Worm (Caenorhabditis elegans) whole organism, late embryonic: ENCODE data around the gene lea-1.

ENCODE experiments used
- C08G9.2 ChIP-seq: sonication (generic microtip); optimal IDR thresholded peaks from 2 replicates; lab custom pipeline; 2016; ENCODE audit warnings: mild to moderate bottlenecking, missing genetic modification characterization, moderate library complexity, missing compliant biosample characterization
- K02D7.2 ChIP-seq: sonication (generic microtip); optimal IDR thresholded peaks from 2 replicates; lab custom pipeline; 2017; ENCODE audit warnings: mild to moderate bottlenecking, missing genetic modification characterization, missing compliant biosample characterization
- K09A11.1 ChIP-seq: sonication (generic microtip); optimal IDR thresholded peaks from 2 replicates; lab custom pipeline; 2017; ENCODE audit warnings: antibody characterized with exemption, mild to moderate bottlenecking, missing genetic modification characterization, missing compliant biosample characterization; ENCODE audit not compliant: insufficient read depth
- Y22D7AL.16 ChIP-seq: sonication (generic microtip); optimal IDR thresholded peaks from 2 replicates; lab custom pipeline; 2016; ENCODE audit warnings: missing genetic modification characterization, missing compliant biosample characterization
- ceh-18 ChIP-seq: sonication (generic microtip); optimal IDR thresholded peaks from 2 replicates; lab custom pipeline; 2016; ENCODE audit warnings: missing genetic modification characterization, missing compliant biosample characterization
- ceh-2 ChIP-seq: sonication (generic microtip); optimal IDR thresholded peaks from 2 replicates; lab custom pipeline; 2016; ENCODE audit warnings: missing genotype, missing genetic modification characterization, missing compliant biosample characterization
- ceh-30 ChIP-seq: fragments of 150-350 bp; optimal IDR thresholded peaks from 2 replicates; lab custom pipeline; 2014; ENCODE audit warnings: missing biosample characterization, missing genetic modification characterization
- ceh-34 ChIP-seq: sonication (generic microtip); optimal IDR thresholded peaks from 2 replicates; lab custom pipeline; 2016; ENCODE audit warnings: mild to moderate bottlenecking, missing genetic modification characterization, missing compliant biosample characterization
- ceh-45 ChIP-seq: fragments of 200-800 bp; sonication (Bioruptor generic); IDR thresholded peaks from 2 replicates; pipeline ENCODE4 v1.3.6; 2022; ENCODE audit warnings: missing genetic modification reagents, missing genetic modification characterization, missing compliant biosample characterization
- ceh-48 ChIP-seq: sonication (generic microtip); optimal IDR thresholded peaks from 2 replicates; lab custom pipeline; 2016; ENCODE audit warnings: missing genetic modification characterization, inconsistent platforms, missing compliant biosample characterization
- dve-1 ChIP-seq: sonication (generic microtip); optimal IDR thresholded peaks from 2 replicates; lab custom pipeline; 2017; ENCODE audit warnings: antibody characterized with exemption, mild to moderate bottlenecking, missing genetic modification characterization, missing compliant biosample characterization
- gmeb-2 ChIP-seq: sonication (generic microtip); optimal IDR thresholded peaks from 2 replicates; lab custom pipeline; 2016; ENCODE audit warnings: missing genetic modification characterization, inconsistent platforms, missing compliant biosample characterization
- hlh-13 ChIP-seq: fragments of 200-800 bp; sonication (Bioruptor generic); optimal IDR thresholded peaks from 2 replicates; lab custom pipeline; 2018; ENCODE audit warnings: mild to moderate bottlenecking, missing genetic modification characterization, missing compliant biosample characterization
- hlh-15 ChIP-seq: sonication (generic microtip); optimal IDR thresholded peaks from 2 replicates; lab custom pipeline; 2016; ENCODE audit warnings: missing genetic modification characterization, missing compliant biosample characterization
- hlh-30 ChIP-seq: sonication (generic microtip); optimal IDR thresholded peaks from 2 replicates; lab custom pipeline; 2017; ENCODE audit warnings: antibody characterized with exemption, missing genetic modification characterization, missing compliant biosample characterization; ENCODE audit not compliant: insufficient read depth
- hlh-6 ChIP-seq: sonication (generic microtip); optimal IDR thresholded peaks from 2 replicates; lab custom pipeline; 2016; ENCODE audit warnings: missing genotype, missing genetic modification characterization, missing compliant biosample characterization
- lim-6 ChIP-seq: sonication (generic microtip); optimal IDR thresholded peaks from 2 replicates; lab custom pipeline; 2016; ENCODE audit warnings: missing genetic modification characterization, missing compliant biosample characterization
- nfya-1 ChIP-seq: sonication (generic microtip); optimal IDR thresholded peaks from 2 replicates; lab custom pipeline; 2017; ENCODE audit warnings: missing genetic modification characterization, mild to moderate bottlenecking, missing compliant biosample characterization, antibody characterized with exemption, moderate library complexity
- nhr-11 ChIP-seq: fragments of 150-350 bp; optimal IDR thresholded peaks from 2 replicates; lab custom pipeline; 2014; ENCODE audit warnings: missing biosample characterization, missing genetic modification characterization
- npax-4 ChIP-seq: sonication (generic microtip); optimal IDR thresholded peaks from 2 replicates; lab custom pipeline; 2016; ENCODE audit warnings: missing genetic modification characterization, missing compliant biosample characterization
- pax-1 ChIP-seq: fragments of 150-350 bp; optimal IDR thresholded peaks from 2 replicates; lab custom pipeline; 2014; ENCODE audit warnings: missing biosample characterization, missing genetic modification characterization
- pros-1 ChIP-seq: fragments of 150-350 bp; optimal IDR thresholded peaks from 2 replicates; lab custom pipeline; 2014; ENCODE audit warnings: missing biosample characterization, missing genetic modification reagents, missing genetic modification characterization
- ref-2 ChIP-seq: sonication (generic microtip); optimal IDR thresholded peaks from 2 replicates; lab custom pipeline; 2016; ENCODE audit warnings: missing genetic modification characterization, missing compliant biosample characterization
- sdc-2 ChIP-seq: sonication (generic microtip); optimal IDR thresholded peaks from 2 replicates; lab custom pipeline; 2016; ENCODE audit warnings: missing genotype, missing genetic modification characterization, missing compliant biosample characterization
- tbx-2 ChIP-seq: sonication (generic microtip); optimal IDR thresholded peaks from 2 replicates; lab custom pipeline; 2016; ENCODE audit warnings: missing genetic modification characterization, missing compliant biosample characterization
- unc-3 ChIP-seq, 2 experiments: fragments of 200-800 bp in 1 of 2; sonication (Bioruptor generic) in 1 of 2; sonication (generic microtip) in 1 of 2; conservative IDR thresholded peaks in 1 of 2; optimal IDR thresholded peaks in 1 of 2; 2 replicates each; pipeline versions ENCODE4 v1.3.6 to Lab custom; 2016 to 2022; ENCODE audit warnings: missing compliant biosample characterization in 2 of 2, missing genetic modification characterization in 2 of 2, missing genetic modification reagents in 1 of 2
- unc-86 ChIP-seq: sonication (generic microtip); optimal IDR thresholded peaks from 2 replicates; lab custom pipeline; 2016; ENCODE audit warnings: missing genetic modification characterization, missing compliant biosample characterization
- zip-5 ChIP-seq: sonication (generic microtip); optimal IDR thresholded peaks from 2 replicates; lab custom pipeline; 2016; ENCODE audit warnings: missing genetic modification characterization, missing compliant biosample characterization
- ztf-16 ChIP-seq: sonication (generic microtip); optimal IDR thresholded peaks from 2 replicates; lab custom pipeline; 2017; ENCODE audit warnings: missing genetic modification characterization, missing compliant biosample characterization

Gene lea-1

DNA sequence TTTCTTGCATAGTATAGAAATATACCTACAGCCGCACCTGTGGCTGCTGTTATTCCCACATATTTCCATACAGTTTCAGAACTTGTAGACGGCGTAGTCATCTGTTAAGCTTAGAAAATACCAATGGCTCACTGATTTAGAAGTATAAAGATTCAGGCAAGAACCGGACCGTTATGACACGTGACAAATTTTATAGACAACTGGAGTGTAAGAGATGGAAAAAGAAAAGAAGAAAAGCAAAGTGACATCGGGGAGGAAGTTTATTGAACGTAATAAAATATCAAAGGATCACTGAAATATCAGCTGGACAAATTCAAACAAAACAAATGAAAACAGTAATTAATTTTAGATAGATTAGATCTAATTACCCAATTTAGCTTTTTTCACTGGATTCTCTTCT, 25.5 kb upstream of the lea-1 start, which contains the start of gene rmd-2:
Gene rmd-2, minus strand, starts transcription at position 101 of the 400 bp plus-strand sequence.
- no peak for TF ChIP-seq hlh-13
- TF ChIP-seq ceh-30 (tag; lab: Kevin White, UChicago) = no peak
- TF ChIP-seq hlh-6 (tag; lab: Kevin White, UChicago) = no peak
- no peak for TF ChIP-seq npax-4 (tag; lab: Kevin White, UChicago)
- TF ChIP-seq hlh-30 (tag; lab: Kevin White, UChicago) = peak; percentile 28

DNA sequence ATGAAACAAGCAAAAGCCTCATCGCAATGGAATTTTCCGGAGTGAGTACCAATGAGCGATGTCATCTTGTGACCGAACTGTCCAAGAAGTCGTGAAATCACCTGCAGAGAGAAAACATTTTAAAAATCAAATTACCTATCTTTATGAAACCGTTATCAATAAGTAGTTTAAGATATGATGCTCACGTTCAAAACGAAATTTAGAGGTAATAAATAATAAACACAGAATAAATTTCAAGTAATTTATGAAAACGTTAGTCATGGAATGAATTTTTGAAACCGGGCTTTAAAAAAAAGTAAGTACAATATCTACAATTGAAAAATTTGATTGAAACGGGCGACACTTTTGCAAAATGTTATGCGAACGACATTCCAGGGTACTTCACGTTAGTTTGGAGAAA, 24.0 kb upstream of the lea-1 start, which contains the start of gene C27H6.8:
Gene C27H6.8, minus strand, starts transcription at position 101 of the 400 bp plus-strand sequence.
- TF ChIP-seq nhr-11 (tag; lab: Kevin White, UChicago) = no peak
- TF ChIP-seq tbx-2 = no peak
- TF ChIP-seq dve-1 = no peak
- no peak for TF ChIP-seq unc-3 (GFP tag; conservative IDR thresholded peaks at IDR 0.05; lab: Robert Waterston, UW)
- no peak for TF ChIP-seq unc-3 (tag; optimal IDR thresholded peaks at IDR 0.05; lab: Kevin White, UChicago)
- TF ChIP-seq, all 69 proteins: peak for 0

DNA sequence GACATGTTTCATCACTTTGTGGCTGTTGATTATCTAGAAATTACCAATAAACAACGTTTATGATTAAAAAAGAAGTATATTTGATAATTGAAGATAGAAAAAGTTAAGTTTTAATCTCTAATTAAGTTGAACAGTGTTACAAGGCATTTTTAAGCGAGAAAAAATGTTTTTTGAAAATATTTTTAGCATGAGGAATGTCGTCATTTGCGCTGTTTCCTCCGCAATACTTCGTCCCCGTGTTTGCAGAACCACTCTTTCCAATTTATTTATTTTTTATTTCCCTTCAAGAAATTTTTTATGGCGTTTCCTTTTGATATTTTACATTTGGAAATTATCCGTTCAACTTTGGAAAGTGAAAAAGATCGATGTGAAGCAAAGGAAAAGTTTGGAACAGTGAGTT, 20.1 kb upstream of the lea-1 start, which contains the start of the genes rde-1 and trpp-6:
Gene rde-1, minus strand, starts transcription at position 33 of the 400 bp plus-strand sequence.
Gene trpp-6, plus strand, starts transcription at position 286 of the 400 bp plus-strand sequence.
- TF ChIP-seq hlh-6 (tag; lab: Kevin White, UChicago) = no peak
- TF ChIP-seq lim-6 (tag; lab: Kevin White, UChicago) = no peak
- TF ChIP-seq ceh-48 (tag; lab: Kevin White, UChicago) = no peak
- no peak for TF ChIP-seq ceh-2 (tag; lab: Kevin White, UChicago)
- TF ChIP-seq ztf-16 (tag; lab: Kevin White, UChicago) = no peak
- TF ChIP-seq K02D7.2 (tag; lab: Kevin White, UChicago) = no peak
- TF ChIP-seq ceh-34 (tag; lab: Kevin White, UChicago) = no peak
- no peak for TF ChIP-seq nhr-11 (tag; lab: Kevin White, UChicago)
- TF ChIP-seq nfya-1 (tag; lab: Kevin White, UChicago) = no peak
- TF ChIP-seq Y22D7AL.16 (tag; lab: Kevin White, UChicago) = no peak
- TF ChIP-seq zip-5 = no peak
- TF ChIP-seq pax-1 (tag; lab: Kevin White, UChicago) = no peak
- no peak for TF ChIP-seq ceh-45 (GFP tag; lab: Robert Waterston, UW)
- TF ChIP-seq, all 69 proteins: peak for 0

DNA sequence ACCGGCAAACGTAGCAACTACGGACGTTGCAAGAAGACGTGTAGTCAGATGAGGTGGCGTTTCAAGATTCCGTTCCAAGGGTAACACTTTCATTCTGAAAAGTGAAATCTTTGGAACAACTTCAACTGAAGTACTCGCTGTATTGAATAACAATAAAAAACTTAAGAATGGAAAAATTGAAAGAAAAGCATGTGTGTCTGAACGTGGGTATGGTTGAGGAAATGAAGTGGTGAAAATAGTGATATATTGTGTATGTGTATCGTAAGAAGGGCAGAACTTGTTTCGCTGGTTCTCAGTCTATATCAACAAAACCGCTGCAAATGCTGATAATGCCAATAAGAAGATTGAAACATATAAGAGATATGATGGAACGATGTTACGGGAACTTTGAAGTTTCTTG, 15.9 kb upstream of the lea-1 start, which contains the start of gene K08H10.6:
Gene K08H10.6, minus strand, starts transcription at position 101 of the 400 bp plus-strand sequence.
- TF ChIP-seq dve-1 (no peak), ref-2 (no peak), gmeb-2 (tag; lab: Kevin White, UChicago) (no peak), ceh-2 (tag; lab: Kevin White, UChicago) (no peak), ceh-18 (tag; lab: Kevin White, UChicago) (no peak), hlh-30 (tag; lab: Kevin White, UChicago) (no peak)

DNA sequence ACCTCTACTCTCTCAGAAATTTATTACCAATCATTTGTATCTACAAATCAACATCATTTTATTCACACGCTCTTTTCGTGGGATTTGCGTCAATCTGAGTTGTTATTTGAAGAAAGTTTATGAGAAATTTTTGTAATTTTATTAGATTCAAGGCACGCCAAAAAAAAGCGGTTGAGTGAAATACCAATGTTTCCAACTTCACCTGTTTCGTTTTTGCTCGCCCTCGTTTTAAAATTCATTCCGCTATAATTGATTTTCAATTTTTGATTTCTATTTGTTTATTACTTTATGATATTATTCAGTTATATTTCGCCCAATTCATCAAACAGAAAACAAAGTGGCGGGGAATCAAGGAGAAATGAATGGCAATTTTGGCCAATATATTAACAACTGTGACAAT, 11.0 kb upstream of the lea-1 start, which contains the start of gene K08H10.10:
Gene K08H10.10, plus strand, starts transcription at position 301 of the 400 bp plus-strand sequence.
- TF ChIP-seq ceh-18 (tag; lab: Kevin White, UChicago) (no peak), sdc-2 (tag; lab: Kevin White, UChicago) (no peak), unc-3 (GFP tag; conservative IDR thresholded peaks at IDR 0.05; lab: Robert Waterston, UW) (no peak), unc-3 (tag; optimal IDR thresholded peaks at IDR 0.05; lab: Kevin White, UChicago) (no peak), tbx-2 (no peak), ref-2 (no peak), hlh-6 (tag; lab: Kevin White, UChicago) (no peak), ceh-48 (tag; lab: Kevin White, UChicago) (no peak), pax-1 (tag; lab: Kevin White, UChicago) (no peak), K09A11.1 (tag; lab: Kevin White, UChicago) (no peak), unc-86 (tag; lab: Kevin White, UChicago) (no peak), C08G9.2 (tag; lab: Kevin White, UChicago) (no peak), pros-1 (tag; lab: Kevin White, UChicago) (no peak), ztf-16 (tag; lab: Kevin White, UChicago) (no peak), hlh-15 (tag; lab: Kevin White, UChicago) (no peak)
